Worm (Caenorhabditis elegans): ENCODE measurements around the gene str-111.

The str-111 gene

ce11 chrV:16163719-16164118, 5.2 kb downstream of the str-111 start, which contains the start of gene F10A3.12:
Gene F10A3.12, plus strand, starts transcription at chrV:16164019.
- no peak for TF ChIP-seq mab-5 (tag; optimal IDR thresholded peaks at IDR 0.05)

- TF ChIP-seq mls-2 (tag; optimal IDR thresholded peaks at IDR 0.05) (no peak), sem-2 (GFP tag; optimal IDR thresholded peaks at IDR 0.05) (no peak), tbx-8 (GFP tag; optimal IDR thresholded peaks at IDR 0.05) (no peak), blmp-1 (tag; optimal IDR thresholded peaks at IDR 0.05) (no peak), lin-13 (tag; optimal IDR thresholded peaks at IDR 0.05) (no peak), bed-3 (GFP tag; optimal IDR thresholded peaks at IDR 0.05) (no peak), ceh-83 (GFP tag; optimal IDR thresholded peaks at IDR 0.05) (no peak), ztf-11 (tag; optimal IDR thresholded peaks at IDR 0.05) (no peak), elt-3 (tag; optimal IDR thresholded peaks at IDR 0.05) (no peak), lin-32 (GFP tag; optimal IDR thresholded peaks at IDR 0.05) (no peak), nhr-76 (tag; optimal IDR thresholded peaks at IDR 0.05) (no peak), cnd-1 (tag; optimal IDR thresholded peaks at IDR 0.05) (no peak), nhr-2 (tag; optimal IDR thresholded peaks at IDR 0.05) (no peak), nhr-28 (tag; optimal IDR thresholded peaks at IDR 0.05) (no peak), unc-120 (tag; optimal IDR thresholded peaks at IDR 0.05; ENCODE audit: poor library complexity, severe bottlenecking) (no peak), flh-1 (GFP tag; optimal IDR thresholded peaks at IDR 0.05) (no peak), M03D4.4 (tag; optimal IDR thresholded peaks at IDR 0.05) (no peak), ces-1 (GFP tag; optimal IDR thresholded peaks at IDR 0.05) (no peak)
Measured at ce11 chrV:16162124-16162735, 6.7 kb downstream of the str-111 start, which contains the start of the genes str-109 and F10A3.11. Gene str-109, minus strand, starts transcription at chrV:16162224. Gene F10A3.11, plus strand, starts transcription at chrV:16162685.

ce11 chrV:16160087-16160486, 8.8 kb downstream of the str-111 start:
- TF ChIP-seq pha-4 (tag; optimal IDR thresholded peaks at IDR 0.05), result no peak

- TF ChIP-seq nhr-12 (tag; optimal IDR thresholded peaks at IDR 0.05) (no peak), nhr-28 (tag; optimal IDR thresholded peaks at IDR 0.05) (no peak), lin-13 (tag; optimal IDR thresholded peaks at IDR 0.05) (no peak), bed-3 (GFP tag; optimal IDR thresholded peaks at IDR 0.05) (no peak)
Measured at ce11 chrV:16159594-16159993, 9.3 kb downstream of the str-111 start, which contains the start of gene F10A3.17. Gene F10A3.17, minus strand, starts transcription at chrV:16159694.

ce11 chrV:16158391-16158790, 10.5 kb downstream of the str-111 start, which contains the start of gene str-99:
Gene str-99, minus strand, starts transcription at chrV:16158491.
- TF ChIP-seq mab-5 (tag; optimal IDR thresholded peaks at IDR 0.05), result no peak
- no peak for TF ChIP-seq blmp-1 (tag; optimal IDR thresholded peaks at IDR 0.05)
- no peak for TF ChIP-seq ztf-11 (tag; optimal IDR thresholded peaks at IDR 0.05)
- TF ChIP-seq elt-1 (tag; optimal IDR thresholded peaks at IDR 0.05; ENCODE audit: borderline replicate concordance, insufficient read depth), result no peak
- TF ChIP-seq flh-1 (GFP tag; optimal IDR thresholded peaks at IDR 0.05), result no peak
- TF ChIP-seq unc-62 (GFP tag; optimal IDR thresholded peaks at IDR 0.05), result no peak
- TF ChIP-seq pha-4 (tag; optimal IDR thresholded peaks at IDR 0.05), result no peak
- no peak for TF ChIP-seq nhr-12 (tag; optimal IDR thresholded peaks at IDR 0.05)
- no peak for TF ChIP-seq ceh-43 (GFP tag; optimal IDR thresholded peaks at IDR 0.05)
- no peak for TF ChIP-seq snpc-4 (tag; optimal IDR thresholded peaks at IDR 0.05)
- TF ChIP-seq tbx-8 (GFP tag; optimal IDR thresholded peaks at IDR 0.05), result no peak
- no peak for TF ChIP-seq mep-1 (tag; optimal IDR thresholded peaks at IDR 0.05)
- no peak for TF ChIP-seq elt-3 (tag; optimal IDR thresholded peaks at IDR 0.05)
- no peak for TF ChIP-seq bed-3 (GFP tag; optimal IDR thresholded peaks at IDR 0.05)
- no peak for TF ChIP-seq ham-2 (GFP tag; optimal IDR thresholded peaks at IDR 0.05)
- TF ChIP-seq drap-1 (GFP tag; optimal IDR thresholded peaks at IDR 0.05), result no peak
- no peak for TF ChIP-seq lsy-2 (tag; optimal IDR thresholded peaks at IDR 0.05)
- TF ChIP-seq ceh-39 (tag; optimal IDR thresholded peaks at IDR 0.05), result no peak
- no peak for TF ChIP-seq mls-2 (tag; optimal IDR thresholded peaks at IDR 0.05)

- TF ChIP-seq lsy-2 (tag; optimal IDR thresholded peaks at IDR 0.05) (no peak), sptf-1 (tag; optimal IDR thresholded peaks at IDR 0.05) (no peak), mep-1 (tag; optimal IDR thresholded peaks at IDR 0.05) (no peak), nhr-237 (tag; optimal IDR thresholded peaks at IDR 0.05) (no peak), ces-1 (GFP tag; optimal IDR thresholded peaks at IDR 0.05) (no peak)
Measured at ce11 chrV:16155111-16155510, 13.8 kb downstream of the str-111 start, which contains the start of gene str-97. Gene str-97, minus strand, starts transcription at chrV:16155211.

Measured in whole organism, mixed stage, embryonic.